Worm (Caenorhabditis elegans): ENCODE results near the gene T02G5.3.

DNA sequence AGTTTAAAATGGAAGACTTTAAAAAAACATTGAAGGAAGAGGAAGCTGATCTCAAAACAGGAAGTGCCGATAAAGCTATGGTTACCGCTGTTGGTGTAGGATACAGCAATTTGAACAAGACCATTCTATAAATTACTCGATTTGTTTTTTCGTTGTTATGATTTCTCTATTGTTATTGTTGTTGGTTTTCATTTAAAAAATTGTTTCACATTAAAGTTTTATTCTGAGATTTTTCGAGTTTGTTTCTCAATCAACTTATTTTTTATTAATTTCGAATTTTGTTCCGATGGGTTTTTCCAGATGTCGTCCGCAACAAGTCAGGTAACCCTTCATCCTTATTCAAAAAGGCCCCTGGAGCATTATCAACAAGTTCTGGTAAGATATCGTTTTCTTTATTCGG is 41.4 kb upstream of the T02G5.3 start, which contains the start of gene ZK1127.12:
- TF ChIP-seq him-1 (tag; optimal IDR thresholded peaks at IDR 0.05) (no peak), W03F9.2 (tag; optimal IDR thresholded peaks at IDR 0.05) (no peak)
